Worm (Caenorhabditis elegans) whole organism, L2 larva: ENCODE data around the gene marb-1.

Experiments used
- alr-1 ChIP-seq: fragments of 150-350 bp; optimal IDR thresholded peaks from 2 replicates; lab custom pipeline; 2014; ENCODE audit warnings: missing biosample characterization, missing genetic modification characterization
- aly-2 ChIP-seq: fragments of 150-350 bp; optimal IDR thresholded peaks from 2 replicates; lab custom pipeline; 2014; ENCODE audit warnings: missing biosample characterization, missing genetic modification characterization
- ceh-82 ChIP-seq: fragments of 150-350 bp; optimal IDR thresholded peaks from 2 replicates; lab custom pipeline; 2014; ENCODE audit warnings: missing biosample characterization, missing genetic modification characterization
- fos-1 ChIP-seq: fragments of 150-350 bp; optimal IDR thresholded peaks from 2 replicates; lab custom pipeline; 2014; ENCODE audit warnings: missing biosample characterization, missing genetic modification characterization
- nhr-237 ChIP-seq: fragments of 150-350 bp; optimal IDR thresholded peaks from 2 replicates; lab custom pipeline; 2014; ENCODE audit warnings: missing biosample characterization, missing genetic modification characterization
- unc-62 ChIP-seq: fragments of 150-350 bp; optimal IDR thresholded peaks from 2 replicates; lab custom pipeline; 2014; ENCODE audit warnings: missing biosample characterization, missing genetic modification reagents, missing genetic modification characterization
- ztf-11 ChIP-seq: sonication (generic microtip); optimal IDR thresholded peaks from 2 replicates; lab custom pipeline; 2017; ENCODE audit warnings: missing biosample characterization, missing genetic modification characterization

ce11 chrIV:12160421-12160820 lies 48.4 kb downstream of the marb-1 start:
- TF ChIP-seq ceh-82 (tag; lab: Kevin White, UChicago) (no peak), aly-2 (tag; lab: Kevin White, UChicago) (no peak), nhr-237 (tag; lab: Kevin White, UChicago) (no peak), unc-62 (GFP tag; lab: Kevin White, UChicago) (no peak), ztf-11 (tag; lab: Kevin White, UChicago) (no peak), alr-1 (tag; lab: Kevin White, UChicago) (no peak), fos-1 (tag; lab: Kevin White, UChicago) (no peak)
